Fruit fly (Drosophila melanogaster): ENCODE data around the gene CG12499.

CG12499 gene

dm6 chr3R:22395409-22396178 lies 50.8 kb downstream of the CG12499 start (continued):
- 0 out of 3 replicates have a peak, but pooled peaks have one; percentile 24 for TF ChIP-seq CG6163 (GFP tag; IDR thresholded peaks at IDR 0.05)
- no peak for TF ChIP-seq fd59A (GFP tag; optimal IDR thresholded peaks at IDR 0.05)
- TF ChIP-seq Eip93F (GFP tag; optimal IDR thresholded peaks at IDR 0.05), result no peak
- TF ChIP-seq CG8632 (GFP tag; optimal IDR thresholded peaks at IDR 0.05), result no peak
- TF ChIP-seq net (GFP tag; optimal IDR thresholded peaks at IDR 0.05), result no peak
- TF ChIP-seq Gug (GFP tag; IDR thresholded peaks at IDR 0.05), result peak; percentile 31; the same call in 1 of the 2 replicates
- TF ChIP-seq spab (GFP tag; optimal IDR thresholded peaks at IDR 0.05), result no peak
- TF ChIP-seq acj6 (GFP tag; optimal IDR thresholded peaks at IDR 0.05), result no peak
- TF ChIP-seq Sox15 (GFP tag; optimal IDR thresholded peaks at IDR 0.05), result no peak
- no peak for TF ChIP-seq Ets21C (GFP tag; optimal IDR thresholded peaks at IDR 0.05)
- no peak for TF ChIP-seq lz (GFP tag; optimal IDR thresholded peaks at IDR 0.05)
- no peak for TF ChIP-seq fkh (GFP tag; optimal IDR thresholded peaks at IDR 0.05)
- TF ChIP-seq CG6792 (GFP tag; optimal IDR thresholded peaks at IDR 0.05), result no peak
- no peak for TF ChIP-seq CG11902 (GFP tag; optimal IDR thresholded peaks at IDR 0.05)
- no peak for TF ChIP-seq Sox14 (GFP tag; optimal IDR thresholded peaks at IDR 0.05)
- TF ChIP-seq OdsH (GFP tag; optimal IDR thresholded peaks at IDR 0.05), result no peak
- TF ChIP-seq CG8319 (GFP tag; optimal IDR thresholded peaks at IDR 0.05), result no peak
- TF ChIP-seq eg (GFP tag; IDR thresholded peaks at IDR 0.05), result no peak
- TF ChIP-seq CG7368 (GFP tag; optimal IDR thresholded peaks at IDR 0.05), result no peak
- TF ChIP-seq salr (GFP tag; optimal IDR thresholded peaks at IDR 0.05), result no peak
- TF ChIP-seq dac (GFP tag; optimal IDR thresholded peaks at IDR 0.05), result no peak
- TF ChIP-seq CG15336 (GFP tag; IDR thresholded peaks at IDR 0.05), result 0 out of 2 replicates have a peak, but pooled peaks have one; percentile 15
- TF ChIP-seq CG6808 (GFP tag; optimal IDR thresholded peaks at IDR 0.05), result no peak
- TF ChIP-seq Hr4 (GFP tag; optimal IDR thresholded peaks at IDR 0.05), result peak; percentile 45
- peak; percentile 14 for TF ChIP-seq achi (GFP tag; optimal IDR thresholded peaks at IDR 0.05)
- TF ChIP-seq CG3919 (GFP tag; optimal IDR thresholded peaks at IDR 0.05), result peak; percentile 19
- TF ChIP-seq Blimp-1 (GFP tag; optimal IDR thresholded peaks at IDR 0.05), result peak; percentile 27
- TF ChIP-seq Sox102F (GFP tag; optimal IDR thresholded peaks at IDR 0.05), result no peak
- TF ChIP-seq Lpt (GFP tag; optimal IDR thresholded peaks at IDR 0.05), result peak; percentile 5
- no peak for TF ChIP-seq CG16779 (tag; optimal IDR thresholded peaks at IDR 0.05)
- no peak for TF ChIP-seq CG6854 (GFP tag; optimal IDR thresholded peaks at IDR 0.05)
- TF ChIP-seq Eip75B (GFP tag; optimal IDR thresholded peaks at IDR 0.05), result no peak
- no peak for TF ChIP-seq CG3032 (tag; optimal IDR thresholded peaks at IDR 0.05)
- TF ChIP-seq topi (GFP tag; optimal IDR thresholded peaks at IDR 0.05), result no peak
- no peak for TF ChIP-seq CG34406 (GFP tag; optimal IDR thresholded peaks at IDR 0.05)
- TF ChIP-seq Ets96B (tag; optimal IDR thresholded peaks at IDR 0.05), result no peak
- peak; percentile 41; the same call in 1 of the 3 replicates for TF ChIP-seq CG8119 (GFP tag; IDR thresholded peaks at IDR 0.05)
- TF ChIP-seq Hr38 (GFP tag; optimal IDR thresholded peaks at IDR 0.05), result no peak

- TF ChIP-seq Hr38 (GFP tag; optimal IDR thresholded peaks at IDR 0.05), result no peak
- no peak for TF ChIP-seq Sox14 (GFP tag; optimal IDR thresholded peaks at IDR 0.05)
- TF ChIP-seq CG9139 (GFP tag; optimal IDR thresholded peaks at IDR 0.05), result no peak
- TF ChIP-seq Lpt (GFP tag; optimal IDR thresholded peaks at IDR 0.05), result no peak
- TF ChIP-seq CG8632 (GFP tag; optimal IDR thresholded peaks at IDR 0.05), result no peak
- no peak for TF ChIP-seq CG8319 (GFP tag; optimal IDR thresholded peaks at IDR 0.05)
- no peak for TF ChIP-seq Blimp-1 (GFP tag; optimal IDR thresholded peaks at IDR 0.05)
- no peak for TF ChIP-seq Ets96B (tag; optimal IDR thresholded peaks at IDR 0.05)
- no peak for TF ChIP-seq Eip75B (GFP tag; optimal IDR thresholded peaks at IDR 0.05)
- TF ChIP-seq CG11902 (GFP tag; optimal IDR thresholded peaks at IDR 0.05), result no peak
- no peak for TF ChIP-seq dac (GFP tag; optimal IDR thresholded peaks at IDR 0.05)
- no peak for TF ChIP-seq dsx (GFP tag; optimal IDR thresholded peaks at IDR 0.05; ENCODE audit: poor library complexity, severe bottlenecking)
- TF ChIP-seq topi (GFP tag; optimal IDR thresholded peaks at IDR 0.05), result no peak
- no peak for TF ChIP-seq Eip93F (GFP tag; optimal IDR thresholded peaks at IDR 0.05)
- no peak for TF ChIP-seq cyc (GFP tag; optimal IDR thresholded peaks at IDR 0.05)
- TF ChIP-seq CG4318 (GFP tag; optimal IDR thresholded peaks at IDR 0.05), result no peak
Measured at dm6 chr3R:22394004-22394403, 52.4 kb downstream of the CG12499 start, which contains the start of gene CG13857. CG13857 (minus strand) TSS chr3R:22394104.
